Fruit fly (Drosophila melanogaster): Measurements from ENCODE around the gene CG44837.

dm6 chr3L:11938716-11939115, at the start of gene CG44837:
- TF ChIP-seq CG8478 (optimal IDR thresholded peaks at IDR 0.05) (no peak), EcR (GFP tag; optimal IDR thresholded peaks at IDR 0.05) (no peak), pan (optimal IDR thresholded peaks at IDR 0.05) (no peak), psq (optimal IDR thresholded peaks at IDR 0.05) (no peak)
